Worm (Caenorhabditis elegans): Measurements from ENCODE around the gene fbxa-112.

The fbxa-112 gene

DNA sequence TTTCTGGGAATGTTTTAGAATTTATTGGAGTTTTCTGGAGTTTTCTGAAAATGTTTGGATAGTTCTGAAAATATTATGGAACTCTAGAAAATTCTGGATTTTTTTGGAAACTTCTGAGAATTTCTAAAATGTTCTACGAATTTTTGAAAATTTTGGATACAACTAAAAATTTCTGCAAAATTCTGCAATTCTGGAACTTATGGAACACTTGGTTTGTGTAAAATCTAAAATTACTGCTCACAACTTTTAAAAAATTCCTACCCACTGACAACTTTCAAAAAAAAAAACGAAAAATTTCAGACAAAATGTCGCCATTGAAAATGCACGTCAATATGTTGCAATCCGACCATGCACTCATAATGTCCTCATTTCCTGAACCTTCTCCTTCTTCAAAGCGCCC is 43.3 kb downstream of the fbxa-112 start, which contains the start of gene nhr-262:
Gene nhr-262, plus strand, starts transcription at position 301 of the 400 bp plus-strand sequence.
- no peak for TF ChIP-seq zip-11 (GFP tag; IDR thresholded peaks at IDR 0.05)
- TF ChIP-seq unc-39 (tag; optimal IDR thresholded peaks at IDR 0.05): no peak

DNA sequence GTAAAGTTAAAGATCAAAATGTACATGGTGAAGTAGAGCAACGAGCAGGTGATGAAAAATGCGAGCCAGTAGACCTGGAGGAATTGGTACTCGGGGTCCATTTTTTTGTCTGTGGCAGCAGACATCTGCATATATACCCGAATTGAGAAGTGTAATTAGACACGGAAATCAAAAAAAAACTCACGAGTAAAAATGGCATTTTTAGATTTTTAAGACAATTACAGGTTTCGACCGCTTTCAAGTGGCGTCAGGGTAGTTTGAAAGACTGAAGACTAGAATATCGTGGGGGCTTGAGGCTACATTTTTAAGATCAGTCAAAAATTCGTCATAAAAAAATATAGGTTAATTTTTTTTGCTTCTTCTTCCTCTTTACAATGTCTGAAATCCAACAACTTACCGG is 45.2 kb downstream of the fbxa-112 start, which contains the start of gene srd-68:
Gene srd-68, minus strand, starts transcription at position 101 of the 400 bp plus-strand sequence.
- TF ChIP-seq mxl-2 (GFP tag; conservative IDR thresholded peaks at IDR 0.05): no peak
- no peak for TF ChIP-seq lim-7 (GFP tag; IDR thresholded peaks at IDR 0.05)
- TF ChIP-seq mdl-1 (tag; optimal IDR thresholded peaks at IDR 0.05): no peak
- no peak for TF ChIP-seq nhr-111 (GFP tag; optimal IDR thresholded peaks at IDR 0.05)
- no peak for TF ChIP-seq nhr-28 (tag; optimal IDR thresholded peaks at IDR 0.05)
- no peak for TF ChIP-seq unc-62 (GFP tag; optimal IDR thresholded peaks at IDR 0.05 in 1 of 2)
- no peak for TF ChIP-seq unc-62 (tag; optimal IDR thresholded peaks at IDR 0.05)
- no peak for TF ChIP-seq unc-39 (tag; optimal IDR thresholded peaks at IDR 0.05)
- TF ChIP-seq daf-19 (GFP tag; conservative IDR thresholded peaks at IDR 0.05): no peak
- no peak for TF ChIP-seq ceh-62 (tag; optimal IDR thresholded peaks at IDR 0.05)
- no peak for TF ChIP-seq daf-16 (GFP tag; optimal IDR thresholded peaks at IDR 0.05)
- no peak for TF ChIP-seq daf-16 (tag; optimal IDR thresholded peaks at IDR 0.05)
- no peak for TF ChIP-seq rbr-2 (tag; optimal IDR thresholded peaks at IDR 0.05)
- TF ChIP-seq F26F4.8 (GFP tag; conservative IDR thresholded peaks at IDR 0.05): no peak
- TF ChIP-seq lin-38 (GFP tag; IDR thresholded peaks at IDR 0.05): no peak

DNA sequence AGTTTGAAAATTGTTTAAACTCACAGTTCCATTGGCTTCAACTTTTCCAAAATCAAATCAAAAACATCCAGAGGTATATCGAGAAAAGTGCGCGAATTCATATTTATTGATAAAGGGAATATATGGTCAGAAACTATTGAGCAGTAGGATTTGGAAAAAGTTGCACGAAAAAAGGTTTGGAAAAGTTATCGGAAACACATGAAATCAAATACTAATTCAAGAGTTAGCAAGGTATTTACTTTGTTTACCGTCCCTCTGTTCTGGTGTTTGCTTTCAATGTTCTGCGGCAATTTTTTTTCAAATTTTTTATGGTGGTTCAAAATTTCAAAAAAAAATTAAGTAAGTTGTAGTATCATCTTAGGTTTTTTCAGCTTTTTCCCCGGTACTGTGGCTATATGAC is 48.6 kb downstream of the fbxa-112 start, which contains the start of gene fbxa-45:
Gene fbxa-45, minus strand, starts transcription at position 101 of the 400 bp plus-strand sequence.
- TF ChIP-seq F49E8.2 (tag; optimal IDR thresholded peaks at IDR 0.05; ENCODE audit: borderline replicate concordance) (no peak), T20F7.1 (GFP tag; optimal IDR thresholded peaks at IDR 0.05) (no peak), ceh-20 (GFP tag; IDR thresholded peaks at IDR 0.05) (no peak), dmd-8 (GFP tag; IDR thresholded peaks at IDR 0.05) (no peak), ceh-82 (tag; optimal IDR thresholded peaks at IDR 0.05) (no peak), pha-4 (GFP tag; IDR thresholded peaks at IDR 0.05) (no peak), pha-4 (tag; optimal IDR thresholded peaks at IDR 0.05) (no peak), nhr-76 (tag; optimal IDR thresholded peaks at IDR 0.05) (no peak)
